Worm (Caenorhabditis elegans): ENCODE measurements around the gene E04D5.4.

ce11 chrII:10410989-10411388 lies 29.1 kb upstream of the E04D5.4 start, which contains the start of gene E04D5.5:
- TF ChIP-seq hmg-4 (GFP tag; optimal IDR thresholded peaks at IDR 0.05), result no peak
- no peak for TF ChIP-seq ama-1 (optimal IDR thresholded peaks at IDR 0.05)
- TF ChIP-seq ceh-13 (GFP tag; optimal IDR thresholded peaks at IDR 0.05), result no peak
- no peak for TF ChIP-seq flt-1 (GFP tag; IDR thresholded peaks at IDR 0.05)
- TF ChIP-seq scrt-1 (GFP tag; IDR thresholded peaks at IDR 0.05), result no peak
- no peak for TF ChIP-seq hmbx-1 (tag; optimal IDR thresholded peaks at IDR 0.05)
- no peak for TF ChIP-seq F13C5.2 (tag; optimal IDR thresholded peaks at IDR 0.05)
